Fruit fly (Drosophila melanogaster): ENCODE results near the gene tbrd-1.

The tbrd-1 gene

DNA sequence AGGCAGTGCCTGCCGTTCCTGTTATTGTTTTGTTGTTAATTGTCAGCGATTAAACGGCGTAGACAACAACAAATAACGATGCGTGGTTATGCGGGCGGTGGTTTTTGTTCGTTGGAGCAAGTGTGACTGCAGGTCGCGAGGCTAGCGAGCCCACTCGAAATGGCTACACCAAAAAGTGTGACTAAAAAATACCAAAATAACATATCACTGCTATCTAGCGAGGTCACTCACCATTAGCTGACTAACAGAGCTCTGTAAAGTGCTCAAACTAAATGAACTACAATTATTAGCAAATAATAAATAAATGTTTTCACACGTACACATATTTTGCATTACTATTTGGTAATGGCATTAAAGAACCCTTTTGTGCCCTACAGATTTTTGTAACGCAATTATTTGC, 3.4 kb downstream of the tbrd-1 start, which contains the start of gene Pli:
Gene Pli, minus strand, starts transcription at position 131 of the 400 bp plus-strand sequence.
- no peak for TF ChIP-seq spab (GFP tag; optimal IDR thresholded peaks at IDR 0.05)
- no peak for TF ChIP-seq CG7368 (GFP tag; optimal IDR thresholded peaks at IDR 0.05)
- peak; percentile 54 for TF ChIP-seq Eip78C (GFP tag)
- TF ChIP-seq svp (GFP tag): peak; percentile 76
- no peak for TF ChIP-seq salr (GFP tag; optimal IDR thresholded peaks at IDR 0.05)
- no peak for TF ChIP-seq Sox15 (GFP tag; optimal IDR thresholded peaks at IDR 0.05)
- TF ChIP-seq Eip93F (GFP tag; optimal IDR thresholded peaks at IDR 0.05): no peak
- TF ChIP-seq CG3032 (tag; optimal IDR thresholded peaks at IDR 0.05): peak; percentile 13
- no peak for TF ChIP-seq eg (GFP tag; IDR thresholded peaks at IDR 0.05)
- TF ChIP-seq fd59A (GFP tag; optimal IDR thresholded peaks at IDR 0.05): no peak
- peak; percentile 78 for TF ChIP-seq fkh (GFP tag; optimal IDR thresholded peaks at IDR 0.05)
- no peak for TF ChIP-seq dac (GFP tag; optimal IDR thresholded peaks at IDR 0.05)
- TF ChIP-seq esn (GFP tag; optimal IDR thresholded peaks at IDR 0.05): peak; percentile 15
- TF ChIP-seq Hr38 (GFP tag; optimal IDR thresholded peaks at IDR 0.05): no peak
- TF ChIP-seq cyc (GFP tag; optimal IDR thresholded peaks at IDR 0.05): no peak
- no peak for TF ChIP-seq Met (GFP tag; optimal IDR thresholded peaks at IDR 0.05)
- TF ChIP-seq CG9139 (GFP tag; optimal IDR thresholded peaks at IDR 0.05): peak; percentile 37
- peak; percentile 68 for TF ChIP-seq Sox14 (GFP tag; optimal IDR thresholded peaks at IDR 0.05)
- peak; percentile 56 for TF ChIP-seq dsx (GFP tag; optimal IDR thresholded peaks at IDR 0.05; ENCODE audit: poor library complexity, severe bottlenecking)
- TF ChIP-seq ss (GFP tag; optimal IDR thresholded peaks at IDR 0.05): peak in 1 of 2 experiments; percentile 1
- no peak for TF ChIP-seq pdm3 (GFP tag; optimal IDR thresholded peaks at IDR 0.05)
- no peak for TF ChIP-seq Smox (GFP tag; optimal IDR thresholded peaks at IDR 0.05)
- no peak for TF ChIP-seq Lpt (GFP tag; optimal IDR thresholded peaks at IDR 0.05)
- TF ChIP-seq topi (GFP tag; optimal IDR thresholded peaks at IDR 0.05): no peak
- no peak for TF ChIP-seq CG1621 (tag; optimal IDR thresholded peaks at IDR 0.05)
- no peak for TF ChIP-seq Blimp-1 (GFP tag; optimal IDR thresholded peaks at IDR 0.05)
- no peak for TF ChIP-seq Hr39 (GFP tag; optimal IDR thresholded peaks at IDR 0.05)
- TF ChIP-seq CG6808 (GFP tag; optimal IDR thresholded peaks at IDR 0.05): peak; percentile 4
- no peak for TF ChIP-seq CG6276 (GFP tag; optimal IDR thresholded peaks at IDR 0.05)
- no peak for TF ChIP-seq CG15336 (GFP tag; IDR thresholded peaks at IDR 0.05)
- peak; percentile 8 for TF ChIP-seq vri (GFP tag; optimal IDR thresholded peaks at IDR 0.05)
- TF ChIP-seq acj6 (GFP tag; optimal IDR thresholded peaks at IDR 0.05): no peak
- TF ChIP-seq lz (GFP tag; optimal IDR thresholded peaks at IDR 0.05): no peak
- TF ChIP-seq CG10631 (GFP tag; optimal IDR thresholded peaks at IDR 0.05): no peak
- no peak for TF ChIP-seq CG6792 (GFP tag; optimal IDR thresholded peaks at IDR 0.05)
- no peak for TF ChIP-seq Sox102F (GFP tag; optimal IDR thresholded peaks at IDR 0.05)
- no peak for TF ChIP-seq achi (GFP tag; optimal IDR thresholded peaks at IDR 0.05)
- no peak for TF ChIP-seq CG34406 (GFP tag; optimal IDR thresholded peaks at IDR 0.05)
- no peak for TF ChIP-seq CG4318 (GFP tag; optimal IDR thresholded peaks at IDR 0.05)
- TF ChIP-seq CG3919 (GFP tag; optimal IDR thresholded peaks at IDR 0.05): peak; percentile 17
- TF ChIP-seq CG8632 (GFP tag; optimal IDR thresholded peaks at IDR 0.05): no peak
- no peak for TF ChIP-seq OdsH (GFP tag; optimal IDR thresholded peaks at IDR 0.05)
- TF ChIP-seq CG6163 (GFP tag; IDR thresholded peaks at IDR 0.05): no peak
- peak; percentile 57 for TF ChIP-seq CG6854 (GFP tag; optimal IDR thresholded peaks at IDR 0.05)
- TF ChIP-seq CG10669 (GFP tag; optimal IDR thresholded peaks at IDR 0.05): no peak
- no peak for TF ChIP-seq CG32006 (GFP tag; optimal IDR thresholded peaks at IDR 0.05)
- TF ChIP-seq net (GFP tag; optimal IDR thresholded peaks at IDR 0.05): no peak
- TF ChIP-seq Ets96B (tag; optimal IDR thresholded peaks at IDR 0.05): no peak
- peak; percentile 41 for TF ChIP-seq fd85E (GFP tag; optimal IDR thresholded peaks at IDR 0.05)
- TF ChIP-seq CG11762 (GFP tag; optimal IDR thresholded peaks at IDR 0.05; ENCODE audit: insufficient read depth): no peak
- TF ChIP-seq CG11902 (GFP tag; optimal IDR thresholded peaks at IDR 0.05): no peak
- TF ChIP-seq Ets21C (GFP tag; optimal IDR thresholded peaks at IDR 0.05): no peak
- no peak for TF ChIP-seq CG11294 (GFP tag; IDR thresholded peaks at IDR 0.05)

Data from whole organism, prepupa.